Fruit fly (Drosophila melanogaster) whole organism: ENCODE measurements around the gene CG3032.

Source experiments
- CG8478 ChIP-seq: fragments of >200 bp; optimal IDR thresholded peaks from 2 replicates; lab custom pipeline; 2018; ENCODE audit warnings: inconsistent platforms
- EcR ChIP-seq, 2 experiments: fragments of >200 bp; optimal IDR thresholded peaks; 2 replicates each; lab custom pipeline; 2017; ENCODE audit warnings: missing biosample characterization in 2 of 2, missing genetic modification characterization in 2 of 2, missing genetic modification reagents in 2 of 2
- pan ChIP-seq: fragments of >200 bp; optimal IDR thresholded peaks from 2 replicates; lab custom pipeline; 2017
- psq ChIP-seq: fragments of >200 bp; optimal IDR thresholded peaks from 2 replicates; lab custom pipeline; 2017

- TF ChIP-seq EcR (GFP tag; optimal IDR thresholded peaks at IDR 0.05; lab: Kevin White, UChicago) (no peak), pan (lab: Kevin White, UChicago) (no peak), psq (no peak), CG8478 (lab: Kevin White, UChicago) (no peak)
Observed at dm6 chrX:7037061-7037460, 23.4 kb upstream of the CG3032 start.
